Fruit fly (Drosophila melanogaster) whole organism, embryonic: Measurements from ENCODE around the gene mag.

Experiments
- Asciz ChIP-seq: fragments of 200-800 bp; sonication (Bioruptor generic); optimal IDR thresholded peaks from 2 replicates; lab custom pipeline; 2017; ENCODE audit warnings: missing biosample characterization, mild to moderate bottlenecking, missing genetic modification characterization, missing genetic modification reagents
- Atf6 ChIP-seq: fragments of 200-800 bp; sonication (Bioruptor generic); IDR thresholded peaks from 2 replicates; pipeline ENCODE4 v1.3.6; 2022; ENCODE audit warnings: missing biosample characterization, missing genetic modification characterization
- Awh ChIP-seq: fragments of 200-800 bp; sonication (Bioruptor generic); IDR thresholded peaks from 2 replicates; pipeline ENCODE4, ENCODE4 v1.3.6; 2022; ENCODE audit warnings: missing biosample characterization, missing genetic modification characterization
- BEAF-32 ChIP-seq: fragments of 200-800 bp; sonication (Bioruptor generic); optimal IDR thresholded peaks from 3 replicates; lab custom pipeline; 2017; ENCODE audit warnings: missing biosample characterization, missing genetic modification characterization, mild to moderate bottlenecking, moderate library complexity, missing genetic modification reagents
- CG10267 ChIP-seq: fragments of 200-800 bp; sonication (Bioruptor generic); optimal IDR thresholded peaks from 2 replicates; lab custom pipeline; 2018; ENCODE audit warnings: missing biosample characterization, mild to moderate bottlenecking, missing genetic modification characterization, moderate library complexity
- CG11560 ChIP-seq: fragments of 200-800 bp; sonication (Bioruptor generic); IDR thresholded peaks from 3 replicates; pipeline ENCODE4 v1.3.6; 2022; ENCODE audit warnings: missing biosample characterization, missing genetic modification characterization
- CG12659 ChIP-seq: fragments of 200-800 bp; sonication (Bioruptor generic); optimal IDR thresholded peaks from 3 replicates; lab custom pipeline; 2017; ENCODE audit warnings: mild to moderate bottlenecking, missing biosample characterization, missing genetic modification reagents, missing genetic modification characterization
- CG13287 ChIP-seq: fragments of 200-800 bp; sonication (Bioruptor generic); IDR thresholded peaks from 2 replicates; pipeline ENCODE4 v1.3.6; 2022; ENCODE audit warnings: missing biosample characterization, missing genetic modification characterization; ENCODE audit not compliant: partially characterized antibody
- CG2875 ChIP-seq: fragments of 200-800 bp; sonication (Bioruptor generic); optimal IDR thresholded peaks from 2 replicates; lab custom pipeline; 2017; ENCODE audit warnings: missing biosample characterization, mild to moderate bottlenecking, missing genetic modification characterization, missing genetic modification reagents
- CG30020 ChIP-seq: fragments of 200-800 bp; optimal IDR thresholded peaks from 2 replicates; lab custom pipeline; 2019; ENCODE audit warnings: missing biosample characterization, mild to moderate bottlenecking, missing genetic modification characterization, moderate library complexity
- CG4282 ChIP-seq: fragments of 200-800 bp; sonication (Bioruptor generic); optimal IDR thresholded peaks from 2 replicates; lab custom pipeline; 2016; ENCODE audit warnings: missing biosample characterization, missing genetic modification characterization
- CG4617 ChIP-seq: fragments of 200-800 bp; sonication (Bioruptor generic); optimal IDR thresholded peaks from 3 replicates; lab custom pipeline; 2016; ENCODE audit warnings: missing biosample characterization, missing genetic modification characterization, borderline replicate concordance
- CG4820 ChIP-seq: fragments of 200-800 bp; sonication (Bioruptor generic); optimal IDR thresholded peaks from 3 replicates; lab custom pipeline; 2016; ENCODE audit warnings: missing biosample characterization, missing genetic modification characterization
- CG6175 ChIP-seq: fragments of 200-800 bp; sonication (Bioruptor generic); IDR thresholded peaks from 3 replicates; pipeline ENCODE4 v1.3.6; 2022; ENCODE audit warnings: missing biosample characterization, missing genetic modification characterization
- CG9797 ChIP-seq: fragments of 200-800 bp; sonication (Bioruptor generic); optimal IDR thresholded peaks from 3 replicates; lab custom pipeline; 2018; ENCODE audit warnings: missing biosample characterization, mild to moderate bottlenecking, missing genetic modification characterization
- Camta ChIP-seq: fragments of 200-800 bp; sonication (Bioruptor generic); optimal IDR thresholded peaks from 2 replicates; lab custom pipeline; 2016; ENCODE audit warnings: missing biosample characterization, missing genetic modification characterization
- Chrac-16 ChIP-seq: fragments of 200-800 bp; sonication (Bioruptor generic); optimal IDR thresholded peaks from 3 replicates; lab custom pipeline; 2016; ENCODE audit warnings: missing biosample characterization, missing genetic modification characterization
- D19B ChIP-seq: fragments of 200-800 bp; sonication (Bioruptor generic); optimal IDR thresholded peaks from 2 replicates; lab custom pipeline; 2017; ENCODE audit warnings: missing biosample characterization, mild to moderate bottlenecking, missing genetic modification characterization
- Dfd ChIP-seq, 2 experiments: fragments of >200 bp; optimal IDR thresholded peaks; 2 replicates each; lab custom pipeline; 2017; ENCODE audit warnings: missing biosample characterization in 2 of 2, missing genetic modification characterization in 2 of 2
- Dref ChIP-seq: fragments of 200-800 bp; sonication (Bioruptor generic); IDR thresholded peaks from 2 replicates; pipeline ENCODE4 v1.3.6; 2022; ENCODE audit warnings: missing biosample characterization, missing genetic modification characterization
- Eip74EF ChIP-seq, 2 experiments: fragments of 200-800 bp in 1 of 2; fragments of >200 bp in 1 of 2; sonication (Bioruptor generic) in 1 of 2; optimal IDR thresholded peaks; 2 replicates each; lab custom pipeline; 2017 to 2019; ENCODE audit warnings: missing biosample characterization in 2 of 2, missing genetic modification characterization in 2 of 2, mild to moderate bottlenecking in 1 of 2, moderate library complexity in 1 of 2
- Gsc ChIP-seq: fragments of 200-800 bp; sonication (Bioruptor generic); IDR thresholded peaks from 2 replicates; pipeline ENCODE4 v1.3.6; 2022; ENCODE audit warnings: missing biosample characterization, missing genetic modification characterization
- Hsf ChIP-seq: fragments of 200-800 bp; sonication (Bioruptor generic); optimal IDR thresholded peaks from 3 replicates; lab custom pipeline; 2016; ENCODE audit warnings: missing biosample characterization, missing genetic modification characterization
- MBD-R2 ChIP-seq: fragments of 200-800 bp; sonication (Bioruptor generic); IDR thresholded peaks from 2 replicates; pipeline ENCODE4 v1.3.6; 2022; ENCODE audit warnings: missing biosample characterization, missing genetic modification characterization
- Sin3A ChIP-seq: fragments of >200 bp; optimal IDR thresholded peaks from 2 replicates; lab custom pipeline; 2018
- Tbp ChIP-seq: fragments of >200 bp; optimal IDR thresholded peaks from 2 replicates; lab custom pipeline; 2018; ENCODE audit warnings: missing biosample characterization, missing genetic modification characterization
- YL-1 ChIP-seq: fragments of 200-800 bp; sonication (Bioruptor generic); optimal IDR thresholded peaks from 3 replicates; lab custom pipeline; 2017; ENCODE audit warnings: missing biosample characterization, mild to moderate bottlenecking, missing genetic modification characterization
- amos ChIP-seq: fragments of 200-800 bp; sonication (Bioruptor generic); IDR thresholded peaks from 2 replicates; pipeline ENCODE4 v1.3.6; 2022; ENCODE audit warnings: missing biosample characterization, missing genetic modification characterization; ENCODE audit not compliant: partially characterized antibody
- ap ChIP-seq: fragments of 200-800 bp; sonication (Bioruptor generic); IDR thresholded peaks from 2 replicates; pipeline ENCODE4 v1.3.6; 2022; ENCODE audit warnings: missing biosample characterization, missing genetic modification characterization
- crp ChIP-seq, 2 experiments: fragments of 200-800 bp; sonication (Bioruptor generic); optimal IDR thresholded peaks; 2 replicates in 1 of 2; 3 replicates in 1 of 2; lab custom pipeline; 2017; ENCODE audit warnings: missing biosample characterization in 2 of 2, missing genetic modification characterization in 2 of 2, mild to moderate bottlenecking in 1 of 2, moderate library complexity in 1 of 2
- dysf ChIP-seq: fragments of 200-800 bp; sonication (Bioruptor generic); IDR thresholded peaks from 3 replicates; pipeline ENCODE4 v1.3.6; 2022; ENCODE audit warnings: missing biosample characterization, missing genetic modification characterization
- ems ChIP-seq: fragments of 200-800 bp; sonication (Bioruptor generic); optimal IDR thresholded peaks from 3 replicates; lab custom pipeline; 2016; ENCODE audit warnings: missing biosample characterization, missing genetic modification characterization
- en ChIP-seq: fragments of 200-800 bp; sonication (Bioruptor generic); optimal IDR thresholded peaks from 2 replicates; lab custom pipeline; 2016; ENCODE audit warnings: missing biosample characterization, missing genetic modification characterization
- ewg ChIP-seq: fragments of 200-800 bp; sonication (Bioruptor generic); optimal IDR thresholded peaks from 3 replicates; lab custom pipeline; 2017; ENCODE audit warnings: mild to moderate bottlenecking, missing biosample characterization, missing genetic modification reagents, missing genetic modification characterization
- fd3F ChIP-seq: fragments of 200-800 bp; sonication (Bioruptor generic); optimal IDR thresholded peaks from 2 replicates; lab custom pipeline; 2018; ENCODE audit warnings: missing biosample characterization, mild to moderate bottlenecking, missing genetic modification characterization, moderate library complexity
- gem ChIP-seq: fragments of 200-800 bp; sonication (Bioruptor generic); optimal IDR thresholded peaks from 2 replicates; lab custom pipeline; 2019; ENCODE audit warnings: missing biosample characterization, mild to moderate bottlenecking, missing genetic modification characterization, moderate library complexity
- kah ChIP-seq: fragments of 200-800 bp; sonication (Bioruptor generic); optimal IDR thresholded peaks from 2 replicates; lab custom pipeline; 2018; ENCODE audit warnings: missing biosample characterization, mild to moderate bottlenecking, missing genetic modification characterization
- nerfin-1 ChIP-seq: fragments of 200-800 bp; sonication (Bioruptor generic); optimal IDR thresholded peaks from 3 replicates; lab custom pipeline; 2019; ENCODE audit warnings: missing biosample characterization, mild to moderate bottlenecking, missing genetic modification characterization, moderate library complexity
- nerfin-2 ChIP-seq: fragments of 200-800 bp; sonication (Bioruptor generic); IDR thresholded peaks from 2 replicates; pipeline ENCODE4 v1.3.6; 2022; ENCODE audit warnings: missing biosample characterization, missing genetic modification characterization; ENCODE audit not compliant: partially characterized antibody
- nmo ChIP-seq: fragments of 200-800 bp; sonication (Bioruptor generic); optimal IDR thresholded peaks from 2 replicates; lab custom pipeline; 2018; ENCODE audit warnings: missing biosample characterization, mild to moderate bottlenecking, missing genetic modification characterization, moderate library complexity
- otp ChIP-seq: fragments of 200-800 bp; sonication (Bioruptor generic); IDR thresholded peaks from 3 replicates; pipeline ENCODE4, ENCODE4 v1.3.6; 2022; ENCODE audit warnings: missing biosample characterization, missing genetic modification characterization
- pzg ChIP-seq: fragments of 200-800 bp; sonication (Bioruptor generic); optimal IDR thresholded peaks from 3 replicates; lab custom pipeline; 2018; ENCODE audit warnings: missing biosample characterization, mild to moderate bottlenecking, missing genetic modification characterization, moderate library complexity
- ranshi ChIP-seq: fragments of 200-800 bp; sonication (Bioruptor generic); IDR thresholded peaks from 2 replicates; pipeline ENCODE4 v1.3.6; 2022; ENCODE audit warnings: missing biosample characterization, missing genetic modification characterization
- rib ChIP-seq: fragments of 200-800 bp; sonication (Bioruptor generic); IDR thresholded peaks from 2 replicates; pipeline ENCODE4 v1.3.6; 2022; ENCODE audit warnings: missing biosample characterization, missing genetic modification characterization
- salm ChIP-seq: fragments of 200-800 bp; sonication (Bioruptor generic); optimal IDR thresholded peaks from 2 replicates; lab custom pipeline; 2018; ENCODE audit warnings: missing biosample characterization, mild to moderate bottlenecking, missing genetic modification characterization
- schlank ChIP-seq: fragments of 200-800 bp; sonication (Bioruptor generic); optimal IDR thresholded peaks from 2 replicates; lab custom pipeline; 2018; ENCODE audit warnings: missing biosample characterization, mild to moderate bottlenecking, missing genetic modification characterization
- sens ChIP-seq: fragments of 200-800 bp; sonication (Bioruptor generic); peaks from one replicate; lab custom pipeline; 2016; ENCODE audit warnings: missing biosample characterization, missing genetic modification characterization
- seq ChIP-seq: fragments of 200-800 bp; sonication (Bioruptor generic); IDR thresholded peaks from 2 replicates; pipeline ENCODE4 v1.3.6; 2022; ENCODE audit warnings: missing biosample characterization, missing genetic modification characterization
- so ChIP-seq: fragments of 200-800 bp; sonication (Bioruptor generic); IDR thresholded peaks from 3 replicates; pipeline ENCODE4 v1.3.6; 2022; ENCODE audit warnings: missing biosample characterization, missing genetic modification characterization
- stwl ChIP-seq: fragments of 200-800 bp; sonication (Bioruptor generic); optimal IDR thresholded peaks from 3 replicates; lab custom pipeline; 2018; ENCODE audit warnings: missing biosample characterization, mild to moderate bottlenecking, missing genetic modification characterization, moderate library complexity
- sug ChIP-seq: fragments of 200-800 bp; optimal IDR thresholded peaks from 2 replicates; lab custom pipeline; 2019; ENCODE audit warnings: missing biosample characterization, mild to moderate bottlenecking, missing genetic modification characterization, moderate library complexity

mag gene

DNA sequence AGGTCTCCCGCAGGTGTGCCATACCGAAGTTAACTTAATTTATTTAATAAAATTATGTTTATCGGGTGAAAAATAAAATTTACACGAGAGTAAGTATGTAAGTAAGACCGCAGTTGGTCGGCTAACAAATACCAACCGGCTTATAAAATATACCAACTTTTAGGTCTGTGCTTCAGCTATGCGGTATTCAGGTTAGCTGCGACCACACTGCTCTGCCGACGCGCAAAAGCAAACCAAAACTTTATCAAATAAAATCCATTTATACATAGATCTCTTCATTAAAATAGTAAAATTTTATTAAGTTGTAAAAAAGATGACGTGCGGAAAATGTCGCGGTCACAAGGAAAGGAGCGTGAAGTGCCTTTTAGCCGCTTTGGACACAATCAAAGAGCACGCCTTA, 24.4 kb upstream of the mag start, which contains the start of the genes mRpL15 and CtIP (continued):
- TF ChIP-seq CG30020 (tag; lab: Kevin White, UChicago) (peak; percentile 13), Gsc (GFP tag; lab: Robert Waterston, UW) (no peak), en (GFP tag; lab: Kevin White, UChicago) (no peak), CG6175 (GFP tag; lab: Robert Waterston, UW) (no peak), ranshi (GFP tag; lab: Robert Waterston, UW) (no peak), CG11560 (no peak), CG4820 (no peak), nmo (GFP tag; lab: Kevin White, UChicago) (no peak), CG4282 (GFP tag; lab: Kevin White, UChicago) (no peak), CG4617 (GFP tag; lab: Kevin White, UChicago) (peak; percentile 87), YL-1 (peak; percentile 75), CG2875 (GFP tag; lab: Kevin White, UChicago) (no peak), sug (tag; lab: Kevin White, UChicago) (peak; percentile 1), Asciz (GFP tag; lab: Kevin White, UChicago) (no peak), dysf (GFP tag; lab: Robert Waterston, UW) (no peak), CG9797 (GFP tag; lab: Kevin White, UChicago) (peak; percentile 83), Tbp (GFP tag; lab: Kevin White, UChicago) (no peak), CG10267 (tag; lab: Kevin White, UChicago) (peak; percentile 26), Dref (GFP tag; lab: Robert Waterston, UW) (peak; percentile 35; the same call in 1 of the 2 replicates), stwl (tag; lab: Kevin White, UChicago) (peak; percentile 68), Atf6 (GFP tag; lab: Robert Waterston, UW) (no peak), Dfd (GFP tag; optimal IDR thresholded peaks at IDR 0.05; lab: Kevin White, UChicago) (no peak), otp (GFP tag; lab: Robert Waterston, UW) (no peak), CG12659 (peak; percentile 47), ems (GFP tag; lab: Kevin White, UChicago) (no peak), schlank (tag; lab: Kevin White, UChicago) (no peak), CG13287 (GFP tag; lab: Robert Waterston, UW) (peak; percentile 51; the same call in 1 of the 2 replicates), kah (GFP tag; lab: Kevin White, UChicago) (no peak), pzg (peak; percentile 79), Eip74EF (GFP tag; optimal IDR thresholded peaks at IDR 0.05; lab: Kevin White, UChicago) (no peak), Awh (no peak), nerfin-1 (tag; lab: Kevin White, UChicago) (no peak), Sin3A (lab: Kevin White, UChicago) (peak; percentile 22), fd3F (GFP tag; lab: Kevin White, UChicago) (no peak), nerfin-2 (GFP tag; lab: Robert Waterston, UW) (no peak), seq (GFP tag; lab: Robert Waterston, UW) (no peak), Hsf (GFP tag; lab: Kevin White, UChicago) (no peak), sens (peak; percentile 33), D19B (no peak), salm (no peak), Chrac-16 (GFP tag; lab: Kevin White, UChicago) (no peak), gem (tag; lab: Kevin White, UChicago) (no peak), crp (GFP tag; optimal IDR thresholded peaks at IDR 0.05; lab: Kevin White, UChicago) (peak in 1 of 2 experiments; percentile 65), ewg (GFP tag; lab: Kevin White, UChicago) (peak; percentile 67), BEAF-32 (GFP tag; lab: Kevin White, UChicago) (peak; percentile 43), Camta (GFP tag; lab: Kevin White, UChicago) (no peak), MBD-R2 (GFP tag; lab: Robert Waterston, UW) (peak; percentile 86), rib (GFP tag; lab: Robert Waterston, UW) (no peak), amos (GFP tag; lab: Robert Waterston, UW) (peak; percentile 36; the same call in 1 of the 2 replicates), so (GFP tag; lab: Robert Waterston, UW) (no peak), ap (GFP tag; lab: Robert Waterston, UW) (no peak)
